Fruit fly (Drosophila melanogaster) whole organism, embryonic: ENCODE data around the gene abo.

Experiments used
- Atf3 ChIP-seq: fragments of 200-800 bp; sonication (Bioruptor generic); optimal IDR thresholded peaks from 3 replicates; lab custom pipeline; 2016; ENCODE audit warnings: missing biosample characterization, missing genetic modification characterization
- C15 ChIP-seq: fragments of 200-800 bp; sonication (Bioruptor generic); IDR thresholded peaks from 3 replicates; pipeline ENCODE4 v1.3.6; 2022; ENCODE audit warnings: missing biosample characterization, missing genetic modification characterization
- CG10209 ChIP-seq: fragments of 200-800 bp; sonication (Bioruptor generic); optimal IDR thresholded peaks from 3 replicates; lab custom pipeline; 2017; ENCODE audit warnings: missing biosample characterization, mild to moderate bottlenecking, missing genetic modification characterization, missing genetic modification reagents
- CG10462 ChIP-seq: fragments of 200-800 bp; sonication (Bioruptor generic); optimal IDR thresholded peaks from 2 replicates; lab custom pipeline; 2016; ENCODE audit warnings: missing biosample characterization, missing genetic modification characterization
- CG10654 ChIP-seq: fragments of 200-800 bp; sonication (Bioruptor generic); optimal IDR thresholded peaks from 2 replicates; lab custom pipeline; 2016; ENCODE audit warnings: missing biosample characterization, missing genetic modification characterization
- CG10959 ChIP-seq: fragments of 200-800 bp; sonication (Bioruptor generic); IDR thresholded peaks from 2 replicates; pipeline ENCODE4 v1.3.6; 2022; ENCODE audit warnings: missing biosample characterization, missing genetic modification characterization
- CG11696 ChIP-seq: fragments of 200-800 bp; sonication (Bioruptor generic); IDR thresholded peaks from 2 replicates; pipeline ENCODE4 v1.3.6; 2022; ENCODE audit warnings: missing biosample characterization, missing genetic modification characterization
- CG12391 ChIP-seq: fragments of 200-800 bp; sonication (Bioruptor generic); optimal IDR thresholded peaks from 3 replicates; lab custom pipeline; 2018; ENCODE audit warnings: missing biosample characterization, mild to moderate bottlenecking, missing genetic modification characterization, moderate library complexity
- CG13894 ChIP-seq: fragments of 200-800 bp; sonication (Bioruptor generic); optimal IDR thresholded peaks from 3 replicates; lab custom pipeline; 2018; ENCODE audit warnings: missing biosample characterization, mild to moderate bottlenecking, missing genetic modification characterization, moderate library complexity
- CG15073 ChIP-seq: fragments of 200-800 bp; sonication (Bioruptor generic); optimal IDR thresholded peaks from 2 replicates; lab custom pipeline; 2016; ENCODE audit warnings: missing biosample characterization, missing genetic modification characterization
- CG15269 ChIP-seq: fragments of 200-800 bp; sonication (Bioruptor generic); optimal IDR thresholded peaks from 2 replicates; lab custom pipeline; 2018; ENCODE audit warnings: missing biosample characterization, mild to moderate bottlenecking, missing genetic modification characterization, moderate library complexity
- CG15479 ChIP-seq: fragments of 200-800 bp; sonication (Bioruptor generic); optimal IDR thresholded peaks from 3 replicates; lab custom pipeline; 2019; ENCODE audit warnings: missing biosample characterization, mild to moderate bottlenecking, missing genetic modification characterization, moderate library complexity
- CG16779 ChIP-seq: fragments of 200-800 bp; sonication (Bioruptor generic); IDR thresholded peaks from 2 replicates; pipeline ENCODE4 v1.3.6; 2022; ENCODE audit warnings: missing biosample characterization, missing genetic modification characterization
- CG17359 ChIP-seq: fragments of 200-800 bp; sonication (Bioruptor generic); optimal IDR thresholded peaks from 3 replicates; lab custom pipeline; 2018; ENCODE audit warnings: missing biosample characterization, mild to moderate bottlenecking, missing genetic modification characterization, moderate library complexity
- CG17385 ChIP-seq: fragments of 200-800 bp; sonication (Bioruptor generic); optimal IDR thresholded peaks from 3 replicates; lab custom pipeline; 2018; ENCODE audit warnings: missing biosample characterization, mild to moderate bottlenecking, missing genetic modification characterization
- CG2120 ChIP-seq: fragments of 200-800 bp; sonication (Bioruptor generic); optimal IDR thresholded peaks from 3 replicates; lab custom pipeline; 2016; ENCODE audit warnings: missing biosample characterization, missing genetic modification characterization
- CG2199 ChIP-seq: fragments of 200-800 bp; sonication (Bioruptor generic); IDR thresholded peaks from 3 replicates; pipeline ENCODE4 v1.3.6; 2022; ENCODE audit warnings: missing biosample characterization, missing genetic modification characterization
- CG31441 ChIP-seq: fragments of 200-800 bp; sonication (Bioruptor generic); IDR thresholded peaks from 2 replicates; pipeline ENCODE4 v1.3.6; 2022; ENCODE audit warnings: missing biosample characterization, missing genetic modification characterization
- CG3407 ChIP-seq: fragments of 200-800 bp; sonication (Bioruptor generic); optimal IDR thresholded peaks from 2 replicates; lab custom pipeline; 2018; ENCODE audit warnings: missing biosample characterization, mild to moderate bottlenecking, missing genetic modification characterization
- CG3995 ChIP-seq: fragments of 200-800 bp; sonication (Bioruptor generic); optimal IDR thresholded peaks from 3 replicates; lab custom pipeline; 2016; ENCODE audit warnings: missing biosample characterization, missing genetic modification characterization
- CG6791 ChIP-seq: fragments of 200-800 bp; sonication (Bioruptor generic); IDR thresholded peaks from 3 replicates; pipeline ENCODE4 v1.3.6; 2022; ENCODE audit warnings: missing biosample characterization, missing genetic modification characterization; ENCODE audit not compliant: partially characterized antibody
- CG7928 ChIP-seq: fragments of 200-800 bp; sonication (Bioruptor generic); optimal IDR thresholded peaks from 2 replicates; lab custom pipeline; 2017; ENCODE audit warnings: missing biosample characterization, mild to moderate bottlenecking, missing genetic modification characterization
- CG7987 ChIP-seq: fragments of 200-800 bp; sonication (Bioruptor generic); optimal IDR thresholded peaks from 2 replicates; lab custom pipeline; 2018; ENCODE audit warnings: missing biosample characterization, mild to moderate bottlenecking, missing genetic modification characterization, moderate library complexity
- CG8089 ChIP-seq: fragments of 200-800 bp; sonication (Bioruptor generic); optimal IDR thresholded peaks from 3 replicates; lab custom pipeline; 2016; ENCODE audit warnings: missing biosample characterization, missing genetic modification characterization
- CG8290 ChIP-seq, 3 experiments: fragments of 200-800 bp; sonication (Bioruptor generic); optimal IDR thresholded peaks; 2 replicates each; lab custom pipeline; 2016 to 2019; ENCODE audit warnings: missing biosample characterization in 3 of 3, missing genetic modification characterization in 3 of 3, mild to moderate bottlenecking in 2 of 3, moderate library complexity in 1 of 3
- CG9437 ChIP-seq: fragments of 200-800 bp; sonication (Bioruptor generic); optimal IDR thresholded peaks from 2 replicates; lab custom pipeline; 2018; ENCODE audit warnings: missing biosample characterization, mild to moderate bottlenecking, missing genetic modification characterization
- Dbx ChIP-seq: fragments of 200-800 bp; sonication (Bioruptor generic); IDR thresholded peaks from 3 replicates; pipeline ENCODE4 v1.3.6; 2022; ENCODE audit warnings: missing biosample characterization, missing genetic modification characterization
- Dll ChIP-seq: fragments of 200-800 bp; sonication (Bioruptor generic); IDR thresholded peaks from 4 replicates; pipeline ENCODE4 v1.3.6; 2022; ENCODE audit warnings: missing biosample characterization, missing genetic modification characterization; ENCODE audit not compliant: partially characterized antibody
- Fer1 ChIP-seq: fragments of 200-800 bp; sonication (Bioruptor generic); optimal IDR thresholded peaks from 2 replicates; lab custom pipeline; 2017; ENCODE audit warnings: missing biosample characterization, mild to moderate bottlenecking, missing genetic modification characterization
- Hey ChIP-seq: fragments of 200-800 bp; sonication (Bioruptor generic); optimal IDR thresholded peaks from 3 replicates; lab custom pipeline; 2018; ENCODE audit warnings: missing biosample characterization, mild to moderate bottlenecking, missing genetic modification characterization
- Nf-YA ChIP-seq: fragments of 200-800 bp; sonication (Bioruptor generic); IDR thresholded peaks from 2 replicates; pipeline ENCODE4 v1.3.6; 2022; ENCODE audit warnings: missing biosample characterization, missing genetic modification characterization
- PHDP ChIP-seq: fragments of 200-800 bp; sonication (Bioruptor generic); optimal IDR thresholded peaks from 3 replicates; lab custom pipeline; 2018; ENCODE audit warnings: missing biosample characterization, mild to moderate bottlenecking, missing genetic modification characterization, moderate library complexity
- Scr ChIP-seq: fragments of 200-800 bp; sonication (Bioruptor generic); IDR thresholded peaks from 2 replicates; pipeline ENCODE4 v1.3.6; 2022; ENCODE audit warnings: missing biosample characterization, missing genetic modification characterization; ENCODE audit not compliant: partially characterized antibody
- Sox100B ChIP-seq: fragments of 200-800 bp; sonication (Bioruptor generic); optimal IDR thresholded peaks from 3 replicates; lab custom pipeline; 2018; ENCODE audit warnings: missing biosample characterization, mild to moderate bottlenecking, missing genetic modification characterization
- amos ChIP-seq: fragments of 200-800 bp; sonication (Bioruptor generic); IDR thresholded peaks from 2 replicates; pipeline ENCODE4 v1.3.6; 2022; ENCODE audit warnings: missing biosample characterization, missing genetic modification characterization; ENCODE audit not compliant: partially characterized antibody
- bowl ChIP-seq: fragments of 200-800 bp; sonication (Bioruptor generic); IDR thresholded peaks from 2 replicates; pipeline ENCODE4 v1.3.6; 2022; ENCODE audit warnings: missing biosample characterization, missing genetic modification characterization
- cwo ChIP-seq: fragments of 200-800 bp; sonication (Bioruptor generic); optimal IDR thresholded peaks from 3 replicates; lab custom pipeline; 2017; ENCODE audit warnings: missing biosample characterization, missing genetic modification characterization, mild to moderate bottlenecking, moderate library complexity, missing genetic modification reagents
- dan ChIP-seq: fragments of 200-800 bp; sonication (Bioruptor generic); IDR thresholded peaks from 2 replicates; pipeline ENCODE4 v1.3.6; 2022; ENCODE audit warnings: missing biosample characterization, missing genetic modification characterization
- en ChIP-seq: fragments of 200-800 bp; sonication (Bioruptor generic); optimal IDR thresholded peaks from 2 replicates; lab custom pipeline; 2016; ENCODE audit warnings: missing biosample characterization, missing genetic modification characterization
- gfzf ChIP-seq: fragments of 200-800 bp; sonication (Bioruptor generic); optimal IDR thresholded peaks from 2 replicates; lab custom pipeline; 2016; ENCODE audit warnings: missing biosample characterization, mild to moderate bottlenecking, missing genetic modification characterization, moderate library complexity
- hth ChIP-seq: fragments of >200 bp; optimal IDR thresholded peaks from 2 replicates; lab custom pipeline; 2017; ENCODE audit warnings: inconsistent platforms
- lov ChIP-seq, 2 experiments: fragments of 200-800 bp in 1 of 2; fragments of >200 bp in 1 of 2; sonication (Bioruptor generic) in 1 of 2; IDR thresholded peaks in 1 of 2; optimal IDR thresholded peaks in 1 of 2; 2 replicates in 1 of 2; 3 replicates in 1 of 2; pipeline versions ENCODE4 v1.3.6 to Lab custom; 2017 to 2022; ENCODE audit warnings: missing biosample characterization in 1 of 2, missing genetic modification characterization in 1 of 2
- phol ChIP-seq: fragments of 200-800 bp; sonication (Bioruptor generic); optimal IDR thresholded peaks from 3 replicates; lab custom pipeline; 2018; ENCODE audit warnings: missing biosample characterization, mild to moderate bottlenecking, missing genetic modification characterization, moderate library complexity
- sna ChIP-seq: fragments of 200-800 bp; sonication (Bioruptor generic); IDR thresholded peaks from 2 replicates; pipeline ENCODE4 v1.3.6; 2022; ENCODE audit warnings: missing biosample characterization, missing genetic modification characterization; ENCODE audit not compliant: partially characterized antibody
- tgo ChIP-seq: fragments of 200-800 bp; sonication (Bioruptor generic); IDR thresholded peaks from 3 replicates; pipeline ENCODE4 v1.3.6; 2022; ENCODE audit warnings: missing biosample characterization, missing genetic modification characterization
- toy ChIP-seq: fragments of 200-800 bp; sonication (Bioruptor generic); IDR thresholded peaks from 2 replicates; pipeline ENCODE4 v1.3.6; 2022; ENCODE audit warnings: missing biosample characterization, missing genetic modification characterization
- trh ChIP-seq: fragments of 200-800 bp; sonication (Bioruptor generic); optimal IDR thresholded peaks from 2 replicates; lab custom pipeline; 2016; ENCODE audit warnings: missing biosample characterization, missing genetic modification characterization
- usp ChIP-seq: fragments of >200 bp; optimal IDR thresholded peaks from 2 replicates; lab custom pipeline; 2017; ENCODE audit warnings: missing biosample characterization, missing genetic modification characterization
- zen2 ChIP-seq: fragments of 200-800 bp; sonication (Bioruptor generic); IDR thresholded peaks from 3 replicates; pipeline ENCODE4 v1.3.6; 2022; ENCODE audit warnings: missing biosample characterization, missing genetic modification characterization; ENCODE audit not compliant: partially characterized antibody
- zf30C ChIP-seq: fragments of 200-800 bp; sonication (Bioruptor generic); optimal IDR thresholded peaks from 3 replicates; lab custom pipeline; 2018; ENCODE audit warnings: missing biosample characterization, mild to moderate bottlenecking, missing genetic modification characterization

abo gene

dm6 chr2L:10964493-10964892 is 10.6 kb downstream of the abo start (continued):
- no peak for TF ChIP-seq Dll (GFP tag; lab: Robert Waterston, UW)
- no peak for TF ChIP-seq zf30C (GFP tag; lab: Kevin White, UChicago)
- no peak for TF ChIP-seq CG15073 (GFP tag; lab: Kevin White, UChicago)
- no peak for TF ChIP-seq CG10959
- TF ChIP-seq Nf-YA (GFP tag; lab: Robert Waterston, UW), result no peak
- no peak for TF ChIP-seq CG15269 (tag; lab: Kevin White, UChicago)
- TF ChIP-seq Atf3, result no peak
- TF ChIP-seq CG17385, result no peak
- TF ChIP-seq Scr, result no peak
- TF ChIP-seq CG11696 (GFP tag; lab: Robert Waterston, UW), result no peak
- TF ChIP-seq CG3407, result no peak
- TF ChIP-seq usp (GFP tag; lab: Kevin White, UChicago), result no peak
- no peak for TF ChIP-seq amos (GFP tag; lab: Robert Waterston, UW)
- no peak for TF ChIP-seq toy (GFP tag; lab: Robert Waterston, UW)
- TF ChIP-seq CG2120 (GFP tag; lab: Kevin White, UChicago), result no peak
- TF ChIP-seq en (GFP tag; lab: Kevin White, UChicago), result no peak
- 0 out of 2 replicates have a peak, but pooled peaks have one; percentile 28 for TF ChIP-seq CG31441 (GFP tag; lab: Robert Waterston, UW)
- TF ChIP-seq C15 (GFP tag; lab: Robert Waterston, UW), result no peak
- TF ChIP-seq CG10209, result no peak
- no peak for TF ChIP-seq zen2 (GFP tag; lab: Robert Waterston, UW)
- no peak for TF ChIP-seq CG7928
- TF ChIP-seq tgo (GFP tag; lab: Robert Waterston, UW), result no peak
- TF ChIP-seq CG12391 (tag; lab: Kevin White, UChicago), result peak; percentile 30
- no peak for TF ChIP-seq hth
- no peak for TF ChIP-seq Fer1 (GFP tag; lab: Kevin White, UChicago)
- TF ChIP-seq CG3995 (GFP tag; lab: Kevin White, UChicago), result no peak
- no peak for TF ChIP-seq Hey (tag; lab: Kevin White, UChicago)
- TF ChIP-seq Sox100B (GFP tag; lab: Kevin White, UChicago), result no peak
- no peak for TF ChIP-seq trh (GFP tag; lab: Kevin White, UChicago)
- TF ChIP-seq CG6791 (GFP tag; lab: Robert Waterston, UW), result peak; percentile 58; the same call in 2 of the 3 replicates
- no peak for TF ChIP-seq CG9437 (GFP tag; lab: Kevin White, UChicago)
- no peak for TF ChIP-seq CG10462 (GFP tag; lab: Kevin White, UChicago)
- peak; percentile 62; the same call in 1 of the 3 replicates for TF ChIP-seq CG2199 (GFP tag; lab: Robert Waterston, UW)
- no peak for TF ChIP-seq CG8089 (GFP tag; lab: Kevin White, UChicago)
- no peak for TF ChIP-seq CG16779 (GFP tag; lab: Robert Waterston, UW)
- TF ChIP-seq dan (GFP tag; lab: Robert Waterston, UW), result no peak
- TF ChIP-seq CG7987, result no peak
- no peak for TF ChIP-seq PHDP (tag; lab: Kevin White, UChicago)
- TF ChIP-seq bowl (GFP tag; lab: Robert Waterston, UW), result no peak
- peak; percentile 6 for TF ChIP-seq CG17359 (tag; lab: Kevin White, UChicago)
- TF ChIP-seq lov (optimal IDR thresholded peaks at IDR 0.05; lab: Kevin White, UChicago), result no peak
- 0 out of 3 replicates have a peak, but pooled peaks have one; percentile 49 for TF ChIP-seq lov (GFP tag; IDR thresholded peaks at IDR 0.05; lab: Robert Waterston, UW)
- no peak for TF ChIP-seq CG13894 (tag; lab: Kevin White, UChicago)
- no peak for TF ChIP-seq gfzf (GFP tag; lab: Kevin White, UChicago)
- TF ChIP-seq CG8290 (GFP tag; optimal IDR thresholded peaks at IDR 0.05; lab: Kevin White, UChicago), result peak; percentile 68
- peak; percentile 64 to 83 for TF ChIP-seq CG8290 (tag; optimal IDR thresholded peaks at IDR 0.05; lab: Kevin White, UChicago)
- TF ChIP-seq CG15479 (GFP tag; lab: Kevin White, UChicago), result no peak
- TF ChIP-seq cwo, result no peak
- TF ChIP-seq CG10654 (GFP tag; lab: Kevin White, UChicago), result no peak
- no peak for TF ChIP-seq sna (GFP tag; lab: Robert Waterston, UW)
- TF ChIP-seq Dbx (GFP tag; lab: Robert Waterston, UW), result no peak
- TF ChIP-seq phol, result peak; percentile 45
